Fruit fly (Drosophila melanogaster): ENCODE results near the gene tal-2A.

- TF ChIP-seq Blimp-1 (GFP tag; optimal IDR thresholded peaks at IDR 0.05) (no peak), Eip75B (GFP tag; optimal IDR thresholded peaks at IDR 0.05) (no peak)
Observed at dm6 chr3R:13797823-13798446, 15.0 kb upstream of the tal-2A start.
